Fruit fly (Drosophila melanogaster) whole organism, embryonic: ENCODE measurements around the gene wda.

Experiments
- Abd-B ChIP-seq: fragments of 200-800 bp; sonication (Bioruptor generic); optimal IDR thresholded peaks from 2 replicates; lab custom pipeline; 2018; ENCODE audit warnings: missing biosample characterization, mild to moderate bottlenecking, missing genetic modification characterization, moderate library complexity
- CG1024 ChIP-seq: fragments of 200-800 bp; sonication (Bioruptor generic); IDR thresholded peaks from 2 replicates; pipeline ENCODE4 v1.3.6; 2022; ENCODE audit warnings: missing biosample characterization, missing genetic modification characterization
- CG10654 ChIP-seq: fragments of 200-800 bp; sonication (Bioruptor generic); optimal IDR thresholded peaks from 2 replicates; lab custom pipeline; 2016; ENCODE audit warnings: missing biosample characterization, missing genetic modification characterization
- CG11247 ChIP-seq: fragments of 200-800 bp; sonication (Bioruptor generic); IDR thresholded peaks from 2 replicates; pipeline ENCODE4 v1.3.6; 2022; ENCODE audit warnings: missing biosample characterization, missing genetic modification characterization
- CG11696 ChIP-seq: fragments of 200-800 bp; sonication (Bioruptor generic); IDR thresholded peaks from 2 replicates; pipeline ENCODE4 v1.3.6; 2022; ENCODE audit warnings: missing biosample characterization, missing genetic modification characterization
- CG1233 ChIP-seq: fragments of 200-800 bp; sonication (Bioruptor generic); optimal IDR thresholded peaks from 4 replicates; lab custom pipeline; 2018; ENCODE audit warnings: missing biosample characterization, mild to moderate bottlenecking, missing genetic modification characterization
- CG1647 ChIP-seq: fragments of 200-800 bp; sonication (Bioruptor generic); optimal IDR thresholded peaks from 3 replicates; lab custom pipeline; 2016; ENCODE audit warnings: missing biosample characterization, missing genetic modification characterization
- CG2199 ChIP-seq: fragments of 200-800 bp; sonication (Bioruptor generic); IDR thresholded peaks from 3 replicates; pipeline ENCODE4 v1.3.6; 2022; ENCODE audit warnings: missing biosample characterization, missing genetic modification characterization
- CG3163 ChIP-seq: fragments of 200-800 bp; sonication (Bioruptor generic); optimal IDR thresholded peaks from 3 replicates; lab custom pipeline; 2016; ENCODE audit warnings: missing biosample characterization, missing genetic modification characterization
- CG3281 ChIP-seq: fragments of 200-800 bp; sonication (Bioruptor generic); optimal IDR thresholded peaks from 3 replicates; lab custom pipeline; 2017; ENCODE audit warnings: missing biosample characterization, mild to moderate bottlenecking, missing genetic modification characterization
- CG34224 ChIP-seq: fragments of 200-800 bp; sonication (Bioruptor generic); IDR thresholded peaks from 3 replicates; pipeline ENCODE4 v1.3.6; 2022; ENCODE audit warnings: missing biosample characterization, missing genetic modification characterization; ENCODE audit not compliant: partially characterized antibody
- CG6791 ChIP-seq: fragments of 200-800 bp; sonication (Bioruptor generic); IDR thresholded peaks from 3 replicates; pipeline ENCODE4 v1.3.6; 2022; ENCODE audit warnings: missing biosample characterization, missing genetic modification characterization; ENCODE audit not compliant: partially characterized antibody
- CG7357 ChIP-seq: fragments of 200-800 bp; sonication (Bioruptor generic); IDR thresholded peaks from 3 replicates; pipeline ENCODE4 v1.3.6; 2022; ENCODE audit warnings: missing biosample characterization, missing genetic modification characterization
- CG7987 ChIP-seq: fragments of 200-800 bp; sonication (Bioruptor generic); optimal IDR thresholded peaks from 2 replicates; lab custom pipeline; 2018; ENCODE audit warnings: missing biosample characterization, mild to moderate bottlenecking, missing genetic modification characterization, moderate library complexity
- CG8281 ChIP-seq: fragments of 200-800 bp; sonication (Bioruptor generic); optimal IDR thresholded peaks from 2 replicates; lab custom pipeline; 2018; ENCODE audit warnings: missing biosample characterization, mild to moderate bottlenecking, missing genetic modification characterization, moderate library complexity
- CG9727 ChIP-seq: fragments of 200-800 bp; sonication (Bioruptor generic); optimal IDR thresholded peaks from 3 replicates; lab custom pipeline; 2017; ENCODE audit warnings: missing biosample characterization, mild to moderate bottlenecking, missing genetic modification characterization
- CG9797 ChIP-seq: fragments of 200-800 bp; sonication (Bioruptor generic); optimal IDR thresholded peaks from 3 replicates; lab custom pipeline; 2018; ENCODE audit warnings: missing biosample characterization, mild to moderate bottlenecking, missing genetic modification characterization
- D ChIP-seq, 2 experiments: fragments of 200-800 bp in 1 of 2; fragments of >200 bp in 1 of 2; sonication (Bioruptor generic) in 1 of 2; optimal IDR thresholded peaks; 2 replicates in 1 of 2; 3 replicates in 1 of 2; lab custom pipeline; 2017; ENCODE audit warnings: mild to moderate bottlenecking in 1 of 2, missing biosample characterization in 1 of 2, missing genetic modification characterization in 1 of 2, missing genetic modification reagents in 1 of 2
- Dad ChIP-seq: fragments of 200-800 bp; sonication (Bioruptor generic); optimal IDR thresholded peaks from 3 replicates; lab custom pipeline; 2016; ENCODE audit warnings: missing biosample characterization, missing genetic modification characterization
- E2f1 ChIP-seq: fragments of 200-800 bp; sonication (Bioruptor generic); IDR thresholded peaks from 2 replicates; pipeline ENCODE4 v1.3.6; 2022; ENCODE audit warnings: missing biosample characterization, missing genetic modification characterization
- HLH3B ChIP-seq: fragments of 200-800 bp; sonication (Bioruptor generic); IDR thresholded peaks from 2 replicates; pipeline ENCODE4 v1.3.6; 2022; ENCODE audit warnings: missing biosample characterization, missing genetic modification characterization
- Nf-YA ChIP-seq: fragments of 200-800 bp; sonication (Bioruptor generic); IDR thresholded peaks from 2 replicates; pipeline ENCODE4 v1.3.6; 2022; ENCODE audit warnings: missing biosample characterization, missing genetic modification characterization
- Scr ChIP-seq: fragments of 200-800 bp; sonication (Bioruptor generic); IDR thresholded peaks from 2 replicates; pipeline ENCODE4 v1.3.6; 2022; ENCODE audit warnings: missing biosample characterization, missing genetic modification characterization; ENCODE audit not compliant: partially characterized antibody
- Side ChIP-seq: fragments of 200-800 bp; sonication (Bioruptor generic); optimal IDR thresholded peaks from 2 replicates; lab custom pipeline; 2016; ENCODE audit warnings: missing biosample characterization, missing genetic modification characterization
- Six4 ChIP-seq: fragments of 200-800 bp; sonication (Bioruptor generic); optimal IDR thresholded peaks from 2 replicates; lab custom pipeline; 2016; ENCODE audit warnings: missing biosample characterization, missing genetic modification characterization
- Sry-β ChIP-seq: fragments of 200-800 bp; sonication (Bioruptor generic); optimal IDR thresholded peaks from 2 replicates; lab custom pipeline; 2018; ENCODE audit warnings: missing biosample characterization, mild to moderate bottlenecking, missing genetic modification characterization, moderate library complexity
- Tbp ChIP-seq: fragments of >200 bp; optimal IDR thresholded peaks from 2 replicates; lab custom pipeline; 2018; ENCODE audit warnings: missing biosample characterization, missing genetic modification characterization
- az2 ChIP-seq: fragments of 200-800 bp; sonication (Bioruptor generic); optimal IDR thresholded peaks from 3 replicates; lab custom pipeline; 2016; ENCODE audit warnings: missing biosample characterization, missing genetic modification characterization
- bsh ChIP-seq, 2 experiments: fragments of 200-800 bp; sonication (Bioruptor generic); optimal IDR thresholded peaks; 2 replicates each; lab custom pipeline; 2017 to 2018; ENCODE audit warnings: mild to moderate bottlenecking in 2 of 2, missing biosample characterization in 2 of 2, missing genetic modification characterization in 2 of 2, moderate library complexity in 1 of 2
- btn ChIP-seq: fragments of 200-800 bp; sonication (Bioruptor generic); optimal IDR thresholded peaks from 2 replicates; lab custom pipeline; 2016; ENCODE audit warnings: missing biosample characterization, missing genetic modification characterization
- croc ChIP-seq: fragments of 200-800 bp; sonication (Bioruptor generic); conservative IDR thresholded peaks from 3 replicates; pipeline ENCODE4 v1.3.6; 2022; ENCODE audit warnings: missing biosample characterization, missing genetic modification characterization
- cwo ChIP-seq: fragments of 200-800 bp; sonication (Bioruptor generic); optimal IDR thresholded peaks from 3 replicates; lab custom pipeline; 2017; ENCODE audit warnings: missing biosample characterization, missing genetic modification characterization, mild to moderate bottlenecking, moderate library complexity, missing genetic modification reagents
- danr ChIP-seq: fragments of 200-800 bp; sonication (Bioruptor generic); IDR thresholded peaks from 2 replicates; pipeline ENCODE4 v1.3.6; 2022; ENCODE audit warnings: missing biosample characterization, missing genetic modification characterization
- dmrt99B ChIP-seq: fragments of 200-800 bp; sonication (Bioruptor generic); optimal IDR thresholded peaks from 2 replicates; lab custom pipeline; 2018; ENCODE audit warnings: missing biosample characterization, mild to moderate bottlenecking, missing genetic modification characterization, moderate library complexity
- dysf ChIP-seq: fragments of 200-800 bp; sonication (Bioruptor generic); IDR thresholded peaks from 3 replicates; pipeline ENCODE4 v1.3.6; 2022; ENCODE audit warnings: missing biosample characterization, missing genetic modification characterization
- en ChIP-seq: fragments of 200-800 bp; sonication (Bioruptor generic); optimal IDR thresholded peaks from 2 replicates; lab custom pipeline; 2016; ENCODE audit warnings: missing biosample characterization, missing genetic modification characterization
- gfzf ChIP-seq: fragments of 200-800 bp; sonication (Bioruptor generic); optimal IDR thresholded peaks from 2 replicates; lab custom pipeline; 2016; ENCODE audit warnings: missing biosample characterization, mild to moderate bottlenecking, missing genetic modification characterization, moderate library complexity
- p53 ChIP-seq: fragments of 200-800 bp; sonication (Bioruptor generic); optimal IDR thresholded peaks from 2 replicates; lab custom pipeline; 2016; ENCODE audit warnings: missing biosample characterization, missing genetic modification characterization
- pan ChIP-seq, 4 experiments: fragments of >200 bp in 3 of 4; fragments of 200-800 bp in 1 of 4; sonication (Bioruptor generic) in 1 of 4; optimal IDR thresholded peaks in 3 of 4; IDR thresholded peaks in 1 of 4; 2 replicates each; pipeline versions ENCODE4 v1.3.6 to Lab custom; 2017 to 2022; ENCODE audit warnings: missing biosample characterization in 2 of 4, missing genetic modification characterization in 2 of 4, mixed read lengths in 1 of 4
- pros ChIP-seq: fragments of 200-800 bp; sonication (Bioruptor generic); optimal IDR thresholded peaks from 3 replicates; lab custom pipeline; 2019; ENCODE audit warnings: missing biosample characterization, mild to moderate bottlenecking, missing genetic modification characterization, moderate library complexity
- pum ChIP-seq: fragments of 200-800 bp; sonication (Bioruptor generic); optimal IDR thresholded peaks from 2 replicates; lab custom pipeline; 2016; ENCODE audit warnings: missing biosample characterization, missing genetic modification characterization
- ranshi ChIP-seq: fragments of 200-800 bp; sonication (Bioruptor generic); IDR thresholded peaks from 2 replicates; pipeline ENCODE4 v1.3.6; 2022; ENCODE audit warnings: missing biosample characterization, missing genetic modification characterization
- sens-2 ChIP-seq: fragments of 200-800 bp; sonication (Bioruptor generic); IDR thresholded peaks from 2 replicates; pipeline ENCODE4 v1.3.6; 2022; ENCODE audit warnings: missing biosample characterization, missing genetic modification characterization
- slbo ChIP-seq: fragments of 200-800 bp; sonication (Bioruptor generic); IDR thresholded peaks from 2 replicates; pipeline ENCODE4 v1.3.6; 2022; ENCODE audit warnings: missing biosample characterization, missing genetic modification characterization
- tap ChIP-seq: fragments of 200-800 bp; optimal IDR thresholded peaks from 3 replicates; lab custom pipeline; 2019; ENCODE audit warnings: missing biosample characterization, mild to moderate bottlenecking, missing genetic modification characterization, moderate library complexity
- tgo ChIP-seq: fragments of 200-800 bp; sonication (Bioruptor generic); IDR thresholded peaks from 3 replicates; pipeline ENCODE4 v1.3.6; 2022; ENCODE audit warnings: missing biosample characterization, missing genetic modification characterization
- toy ChIP-seq: fragments of 200-800 bp; sonication (Bioruptor generic); IDR thresholded peaks from 2 replicates; pipeline ENCODE4 v1.3.6; 2022; ENCODE audit warnings: missing biosample characterization, missing genetic modification characterization
- trh ChIP-seq: fragments of 200-800 bp; sonication (Bioruptor generic); optimal IDR thresholded peaks from 2 replicates; lab custom pipeline; 2016; ENCODE audit warnings: missing biosample characterization, missing genetic modification characterization
- wdn ChIP-seq: fragments of 200-800 bp; sonication (Bioruptor generic); IDR thresholded peaks from 2 replicates; pipeline ENCODE4 v1.3.6; 2022; ENCODE audit warnings: missing biosample characterization, missing genetic modification characterization

Gene wda

dm6 chr3R:23293066-23293777 lies 35.3 kb upstream of the wda start (continued):
- no peak for TF ChIP-seq btn (GFP tag; lab: Kevin White, UChicago)
- no peak for TF ChIP-seq CG8281
- TF ChIP-seq Dad (GFP tag; lab: Kevin White, UChicago) = no peak
- peak; percentile 70 for TF ChIP-seq tgo
- TF ChIP-seq CG11696 (GFP tag; lab: Robert Waterston, UW) = peak; percentile 46; the same call in 1 of the 2 replicates
- TF ChIP-seq cwo (GFP tag; lab: Kevin White, UChicago) = no peak
- TF ChIP-seq Six4 (GFP tag; lab: Kevin White, UChicago) = peak; percentile 55
- peak; percentile 0 for TF ChIP-seq tap (tag; lab: Kevin White, UChicago)
- TF ChIP-seq p53 = no peak
- TF ChIP-seq gfzf (GFP tag; lab: Kevin White, UChicago) = no peak
- TF ChIP-seq pan (optimal IDR thresholded peaks at IDR 0.05; lab: Kevin White, UChicago) = no peak
- peak in 1 of 2 experiments; percentile 66 for TF ChIP-seq pan (GFP tag; optimal IDR thresholded peaks at IDR 0.05 in 1 of 2, IDR thresholded peaks at IDR 0.05 in 1 of 2)
- TF ChIP-seq HLH3B = peak; percentile 71
- peak; percentile 26; the same call in 1 of the 3 replicates for TF ChIP-seq CG34224
- TF ChIP-seq CG2199 (GFP tag; lab: Robert Waterston, UW) = no peak
- peak; percentile 38; the same call in 1 of the 2 replicates for TF ChIP-seq CG11247 (GFP tag; lab: Robert Waterston, UW)
- no peak for TF ChIP-seq CG9797
- peak; percentile 55; the same call in 1 of the 2 replicates for TF ChIP-seq slbo (GFP tag; lab: Robert Waterston, UW)
- TF ChIP-seq toy (GFP tag; lab: Robert Waterston, UW) = no peak
- TF ChIP-seq dmrt99B = peak; percentile 63
- TF ChIP-seq Sry-β = no peak
- TF ChIP-seq pros (GFP tag; lab: Kevin White, UChicago) = no peak
- TF ChIP-seq CG1647 (GFP tag; lab: Kevin White, UChicago) = no peak
- TF ChIP-seq az2 = peak; percentile 59
- no peak for TF ChIP-seq CG6791 (GFP tag; lab: Robert Waterston, UW)
- no peak for TF ChIP-seq CG10654 (GFP tag; lab: Kevin White, UChicago)
- TF ChIP-seq ranshi (GFP tag; lab: Robert Waterston, UW) = peak; percentile 74
- TF ChIP-seq CG7357 = no peak
- TF ChIP-seq CG9727 (GFP tag; lab: Kevin White, UChicago) = peak; percentile 61
- TF ChIP-seq E2f1 = peak; percentile 59
- TF ChIP-seq Scr (GFP tag; lab: Robert Waterston, UW) = no peak
- no peak for TF ChIP-seq pum (GFP tag; lab: Kevin White, UChicago)
- no peak; the same call in 1 of the 2 replicates for TF ChIP-seq danr (GFP tag; lab: Robert Waterston, UW)
- no peak for TF ChIP-seq Tbp (GFP tag; lab: Kevin White, UChicago)
- TF ChIP-seq sens-2 = no peak
- TF ChIP-seq dysf (GFP tag; lab: Robert Waterston, UW) = peak; percentile 50; the same call in 1 of the 3 replicates
- no peak for TF ChIP-seq CG1233 (GFP tag; lab: Kevin White, UChicago)
- TF ChIP-seq CG3163 (GFP tag; lab: Kevin White, UChicago) = no peak
- peak; percentile 60 to 81 for TF ChIP-seq bsh (GFP tag; optimal IDR thresholded peaks at IDR 0.05; lab: Kevin White, UChicago)
- TF ChIP-seq CG3281 (GFP tag; lab: Kevin White, UChicago) = no peak
- no peak for TF ChIP-seq Side
- TF ChIP-seq Abd-B (GFP tag; lab: Kevin White, UChicago) = no peak
- no peak for TF ChIP-seq wdn (GFP tag; lab: Robert Waterston, UW)
- no peak for TF ChIP-seq CG7987 (GFP tag; lab: Kevin White, UChicago)
- no peak for TF ChIP-seq trh (GFP tag; lab: Kevin White, UChicago)
- peak; percentile 45 for TF ChIP-seq croc (GFP tag; lab: Robert Waterston, UW)
- no peak for TF ChIP-seq en (GFP tag; lab: Kevin White, UChicago)
- no peak for TF ChIP-seq D (optimal IDR thresholded peaks at IDR 0.05; lab: Kevin White, UChicago)
- peak; percentile 46 for TF ChIP-seq D (GFP tag; optimal IDR thresholded peaks at IDR 0.05; lab: Kevin White, UChicago)
- TF ChIP-seq Nf-YA (GFP tag; lab: Robert Waterston, UW) = peak; percentile 82
- peak; percentile 44; the same call in 1 of the 2 replicates for TF ChIP-seq CG1024 (GFP tag; lab: Robert Waterston, UW)
